Worm (Caenorhabditis elegans) whole organism, mixed stage, embryonic: ENCODE measurements around the gene srh-46.

Source experiments
- blmp-1 ChIP-seq: fragments of 150-350 bp; optimal IDR thresholded peaks from 2 replicates; lab custom pipeline; 2014; ENCODE audit warnings: missing biosample characterization, missing genetic modification characterization
- ces-1 ChIP-seq: fragments of 150-350 bp; optimal IDR thresholded peaks from 2 replicates; lab custom pipeline; 2014; ENCODE audit warnings: missing biosample characterization, missing genetic modification reagents, missing genetic modification characterization
- lsy-2 ChIP-seq: fragments of 150-350 bp; optimal IDR thresholded peaks from 2 replicates; lab custom pipeline; 2014; ENCODE audit warnings: missing biosample characterization, missing genetic modification characterization
- mab-5 ChIP-seq: fragments of 150-350 bp; optimal IDR thresholded peaks from 2 replicates; lab custom pipeline; 2014; ENCODE audit warnings: missing biosample characterization, missing genetic modification characterization
- nhr-12 ChIP-seq: fragments of 150-350 bp; optimal IDR thresholded peaks from 2 replicates; lab custom pipeline; 2014; ENCODE audit warnings: missing biosample characterization, missing genetic modification characterization
- pha-4 ChIP-seq: fragments of 150-350 bp; optimal IDR thresholded peaks from 2 replicates; lab custom pipeline; 2018; ENCODE audit warnings: missing biosample characterization, missing genetic modification reagents, missing genetic modification characterization
- snpc-4 ChIP-seq: fragments of 150-350 bp; optimal IDR thresholded peaks from 2 replicates; lab custom pipeline; 2014; ENCODE audit warnings: missing biosample characterization, missing genetic modification characterization
- unc-62 ChIP-seq: fragments of 150-350 bp; optimal IDR thresholded peaks from 2 replicates; lab custom pipeline; 2014; ENCODE audit warnings: missing biosample characterization, missing genetic modification reagents, missing genetic modification characterization
- ztf-11 ChIP-seq: fragments of 150-350 bp; optimal IDR thresholded peaks from 2 replicates; lab custom pipeline; 2014; ENCODE audit warnings: missing biosample characterization, missing genetic modification characterization

- TF ChIP-seq pha-4 (tag; lab: Kevin White, UChicago) (no peak), ces-1 (GFP tag; lab: Kevin White, UChicago) (no peak), nhr-12 (tag; lab: Kevin White, UChicago) (no peak), unc-62 (no peak), ztf-11 (tag; lab: Kevin White, UChicago) (no peak), mab-5 (tag; lab: Kevin White, UChicago) (no peak), blmp-1 (tag; lab: Kevin White, UChicago) (no peak), lsy-2 (tag; lab: Kevin White, UChicago) (no peak), snpc-4 (tag; lab: Kevin White, UChicago) (no peak)
Measured at ce11 chrV:11268791-11269190, 33.9 kb downstream of the srh-46 start, which contains the start of gene str-115.
